Worm (Caenorhabditis elegans): ENCODE data around the gene bpl-1.

Gene bpl-1

ce11 chrII:6322081-6322480 is 48.1 kb downstream of the bpl-1 start:
- TF ChIP-seq elt-2 (tag; optimal IDR thresholded peaks at IDR 0.05) (no peak), dsc-1 (tag; optimal IDR thresholded peaks at IDR 0.05) (no peak), fos-1 (tag; optimal IDR thresholded peaks at IDR 0.05) (no peak), nhr-28 (tag; optimal IDR thresholded peaks at IDR 0.05) (no peak), unc-130 (tag; optimal IDR thresholded peaks at IDR 0.05) (no peak), lin-35 (GFP tag; optimal IDR thresholded peaks at IDR 0.05) (no peak), sox-4 (tag; optimal IDR thresholded peaks at IDR 0.05) (no peak)

- TF ChIP-seq hlh-17 (GFP tag; optimal IDR thresholded peaks at IDR 0.05; ENCODE audit: borderline replicate concordance) (no peak), ceh-63 (GFP tag; optimal IDR thresholded peaks at IDR 0.05) (no peak), elt-2 (tag; optimal IDR thresholded peaks at IDR 0.05) (no peak), fkh-4 (tag; optimal IDR thresholded peaks at IDR 0.05; ENCODE audit: borderline replicate concordance) (no peak), sup-37 (GFP tag; optimal IDR thresholded peaks at IDR 0.05) (no peak), F16B12.6 (tag; optimal IDR thresholded peaks at IDR 0.05) (no peak), lin-15B (tag; optimal IDR thresholded peaks at IDR 0.05) (no peak), mab-9 (GFP tag; IDR thresholded peaks at IDR 0.05) (no peak), nhr-20 (tag; optimal IDR thresholded peaks at IDR 0.05) (no peak), jun-1 (tag; optimal IDR thresholded peaks at IDR 0.05) (no peak), ces-1 (GFP tag; optimal IDR thresholded peaks at IDR 0.05) (no peak), pax-3 (tag; optimal IDR thresholded peaks at IDR 0.05) (no peak), rnt-1 (tag; optimal IDR thresholded peaks at IDR 0.05) (no peak), unc-30 (tag; optimal IDR thresholded peaks at IDR 0.05) (no peak), ceh-82 (tag; optimal IDR thresholded peaks at IDR 0.05) (no peak), unc-62 (GFP tag; optimal IDR thresholded peaks at IDR 0.05) (no peak), lin-39 (tag; optimal IDR thresholded peaks at IDR 0.05) (no peak), isw-1 (GFP tag; IDR thresholded peaks at IDR 0.05) (no peak), dpl-1 (GFP tag; optimal IDR thresholded peaks at IDR 0.05) (no peak), ceh-88 (GFP tag; IDR thresholded peaks at IDR 0.05) (no peak)
These were observed 49.0 kb downstream of the bpl-1 start, which contains the start of gene C32D5.4 for ce11 chrII:6322979-6323378. Gene C32D5.4, minus strand, starts transcription at chrII:6323079.

- no peak for TF ChIP-seq nhr-19 (GFP tag; conservative IDR thresholded peaks at IDR 0.05)
- peak; percentile 46 for TF ChIP-seq lin-14 (GFP tag; optimal IDR thresholded peaks at IDR 0.05)
- TF ChIP-seq efl-1 (optimal IDR thresholded peaks at IDR 0.05), result no peak
- peak in 1 of 2 experiments; percentile 94 for TF ChIP-seq efl-1 (GFP tag; optimal IDR thresholded peaks at IDR 0.05 in 1 of 2)
- TF ChIP-seq blmp-1 (tag; optimal IDR thresholded peaks at IDR 0.05), result peak; percentile 68
- TF ChIP-seq lsy-2 (tag; optimal IDR thresholded peaks at IDR 0.05), result peak in 1 of 2 experiments; percentile 23
- peak in 1 of 3 experiments; percentile 7 for TF ChIP-seq dpl-1 (GFP tag; optimal IDR thresholded peaks at IDR 0.05)
- TF ChIP-seq nhr-85 (tag), result no peak
- TF ChIP-seq hpl-2 (GFP tag; optimal IDR thresholded peaks at IDR 0.05), result no peak
- TF ChIP-seq elt-3 (tag; optimal IDR thresholded peaks at IDR 0.05), result peak in 1 of 6 experiments; percentile 63
- TF ChIP-seq zag-1 (tag; optimal IDR thresholded peaks at IDR 0.05), result no peak
- TF ChIP-seq lin-35 (GFP tag; optimal IDR thresholded peaks at IDR 0.05), result peak in 1 of 2 experiments; percentile 37
- TF ChIP-seq snu-23 (GFP tag; optimal IDR thresholded peaks at IDR 0.05), result peak; percentile 10
These were observed 50.1 kb downstream of the bpl-1 start, which contains the start of gene sma-6 for ce11 chrII:6324086-6324485. Gene sma-6, plus strand, starts transcription at chrII:6324484.

ce11 chrII:6327317-6327716 is 53.3 kb downstream of the bpl-1 start:
- TF ChIP-seq dpl-1 (GFP tag; optimal IDR thresholded peaks at IDR 0.05) (no peak), nhr-237 (tag; optimal IDR thresholded peaks at IDR 0.05) (no peak), lin-39 (tag; optimal IDR thresholded peaks at IDR 0.05) (no peak), efl-1 (optimal IDR thresholded peaks at IDR 0.05) (no peak), efl-1 (GFP tag; optimal IDR thresholded peaks at IDR 0.05 in 1 of 2) (peak in 1 of 2 experiments; percentile 60), mep-1 (tag; optimal IDR thresholded peaks at IDR 0.05) (no peak), aha-1 (tag; optimal IDR thresholded peaks at IDR 0.05) (no peak), Y116A8C.19 (tag; optimal IDR thresholded peaks at IDR 0.05; ENCODE audit: borderline replicate concordance) (no peak), pqm-1 (tag; optimal IDR thresholded peaks at IDR 0.05) (peak; percentile 39), pag-3 (tag; optimal IDR thresholded peaks at IDR 0.05; ENCODE audit: borderline replicate concordance, insufficient read depth) (no peak), lin-14 (GFP tag; optimal IDR thresholded peaks at IDR 0.05) (peak; percentile 22), lir-3 (tag; optimal IDR thresholded peaks at IDR 0.05; ENCODE audit: poor library complexity) (no peak), ets-5 (GFP tag; IDR thresholded peaks at IDR 0.05) (no peak), nhr-71 (tag; optimal IDR thresholded peaks at IDR 0.05) (peak; percentile 19), pax-3 (tag; optimal IDR thresholded peaks at IDR 0.05) (peak; percentile 6), nhr-90 (tag; optimal IDR thresholded peaks at IDR 0.05; ENCODE audit: poor library complexity) (peak; percentile 4), lin-35 (GFP tag; optimal IDR thresholded peaks at IDR 0.05) (peak in 1 of 2 experiments; percentile 21), F16B12.6 (tag; optimal IDR thresholded peaks at IDR 0.05) (no peak)

Measured in whole organism, L1 larva.